Fruit fly (Drosophila melanogaster) whole organism, embryonic: ENCODE measurements around the gene Cp18.

Experiments
- CG31388 ChIP-seq: fragments of 200-800 bp; sonication (Bioruptor generic); optimal IDR thresholded peaks from 2 replicates; lab custom pipeline; 2016; ENCODE audit warnings: missing biosample characterization, missing genetic modification characterization
- CG9437 ChIP-seq: fragments of 200-800 bp; sonication (Bioruptor generic); optimal IDR thresholded peaks from 2 replicates; lab custom pipeline; 2018; ENCODE audit warnings: missing biosample characterization, mild to moderate bottlenecking, missing genetic modification characterization
- cato ChIP-seq: fragments of 200-800 bp; sonication (Bioruptor generic); optimal IDR thresholded peaks from 2 replicates; lab custom pipeline; 2016; ENCODE audit warnings: missing biosample characterization, missing genetic modification characterization, borderline replicate concordance
- lmd ChIP-seq: fragments of 200-800 bp; sonication (Bioruptor generic); IDR thresholded peaks from 2 replicates; pipeline ENCODE4 v1.3.6; 2022; ENCODE audit warnings: missing biosample characterization, missing genetic modification characterization
- run ChIP-seq: fragments of 200-800 bp; sonication (Bioruptor generic); optimal IDR thresholded peaks from 3 replicates; lab custom pipeline; 2018; ENCODE audit warnings: missing biosample characterization, mild to moderate bottlenecking, missing genetic modification characterization

DNA sequence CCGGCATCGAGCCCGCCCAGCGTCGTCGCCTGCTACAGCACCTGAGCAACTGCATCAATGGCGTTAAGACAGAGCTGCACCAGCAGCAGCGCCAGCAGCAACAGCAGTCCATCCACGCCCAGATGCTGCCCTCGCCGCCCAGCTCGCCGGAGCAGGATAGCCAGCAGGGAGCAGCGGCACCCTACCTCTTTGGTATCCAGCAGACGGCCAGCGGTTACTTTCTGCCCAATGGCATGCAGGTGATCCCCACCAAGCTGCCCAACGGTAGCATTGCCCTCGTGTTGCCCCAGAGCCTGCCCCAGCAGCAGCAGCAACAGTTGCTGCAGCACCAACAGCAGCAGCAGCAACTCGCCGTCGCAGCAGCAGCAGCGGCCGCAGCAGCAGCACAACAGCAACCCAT is 48.8 kb upstream of the Cp18 start:
- TF ChIP-seq run (tag; lab: Kevin White, UChicago), result no peak
- no peak for TF ChIP-seq lmd (GFP tag; lab: Robert Waterston, UW)
- TF ChIP-seq cato (GFP tag; lab: Kevin White, UChicago), result no peak
- TF ChIP-seq CG31388, result no peak
- TF ChIP-seq CG9437 (GFP tag; lab: Kevin White, UChicago), result no peak
